Worm (Caenorhabditis elegans) whole organism, early embryonic: Measurements from ENCODE around the gene usp-46.

Experiments used
- ama-1 ChIP-seq: fragments of 150-350 bp; optimal IDR thresholded peaks from 2 replicates; lab custom pipeline; 2014
- ceh-36 ChIP-seq: sonication (generic microtip); optimal IDR thresholded peaks from 2 replicates; lab custom pipeline; 2016; ENCODE audit warnings: missing genetic modification characterization, inconsistent platforms, missing compliant biosample characterization
- flt-1 ChIP-seq: fragments of 200-800 bp; sonication (Bioruptor generic); IDR thresholded peaks from 2 replicates; pipeline ENCODE4 v1.3.6; 2022; ENCODE audit warnings: missing genetic modification characterization, missing compliant biosample characterization
- hmg-4 ChIP-seq: fragments of 200-800 bp; sonication (Bioruptor generic); optimal IDR thresholded peaks from 2 replicates; lab custom pipeline; 2018; ENCODE audit warnings: mild to moderate bottlenecking, missing genetic modification characterization, missing compliant biosample characterization
- hnd-1 ChIP-seq: sonication (generic microtip); optimal IDR thresholded peaks from 2 replicates; lab custom pipeline; 2016; ENCODE audit warnings: missing genetic modification characterization, missing compliant biosample characterization
- sea-1 ChIP-seq: fragments of 200-800 bp; sonication (Bioruptor generic); conservative IDR thresholded peaks from 2 replicates; pipeline ENCODE4 v1.3.6; 2022; ENCODE audit warnings: missing genetic modification characterization, missing compliant biosample characterization

ce11 chrIII:9747133-9747532, 29.3 kb upstream of the usp-46 start, which contains the start of the genes iff-1 and cdk-1:
- TF ChIP-seq hnd-1 (tag; lab: Kevin White, UChicago) (no peak), sea-1 (GFP tag; lab: Robert Waterston, UW) (no peak), flt-1 (GFP tag; lab: Robert Waterston, UW) (no peak), hmg-4 (GFP tag; lab: Kevin White, UChicago) (peak; percentile 33), ama-1 (lab: Kevin White, UChicago) (no peak), ceh-36 (no peak)
